Worm (Caenorhabditis elegans) whole organism, L1 larva: ENCODE results near the gene srd-32.

Experiments
- C04F5.9 ChIP-seq: sonication (generic microtip); optimal IDR thresholded peaks from 2 replicates; lab custom pipeline; 2016; ENCODE audit warnings: missing genetic modification characterization, missing compliant biosample characterization
- fkh-10 ChIP-seq: sonication (generic microtip); optimal IDR thresholded peaks from 2 replicates; lab custom pipeline; 2017; ENCODE audit warnings: missing biosample characterization, missing genetic modification reagents, missing genetic modification characterization
- lsy-2 ChIP-seq, 2 experiments: fragments of 150-350 bp; optimal IDR thresholded peaks; 2 replicates each; lab custom pipeline; 2014; ENCODE audit warnings: missing biosample characterization in 2 of 2, missing genetic modification characterization in 2 of 2

DNA sequence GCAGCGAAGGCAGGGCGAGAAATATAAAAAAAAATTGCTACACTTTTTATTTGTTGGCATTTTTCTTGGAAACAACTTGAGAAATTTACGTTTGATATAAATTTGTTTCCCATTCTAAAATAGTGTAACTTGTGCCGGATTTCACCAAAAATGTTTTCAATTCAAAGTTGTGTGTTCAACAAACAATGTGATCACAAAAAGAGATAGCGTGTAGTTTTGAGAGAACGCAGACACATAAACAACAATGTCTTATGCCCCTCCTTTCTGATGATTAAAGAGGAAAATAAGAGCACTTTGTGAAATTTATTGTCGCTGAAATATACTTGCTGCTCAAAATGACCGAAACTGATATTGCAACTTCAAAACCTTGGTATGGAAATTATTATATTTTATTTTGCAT, 18.0 kb upstream of the srd-32 start, which contains the start of gene abhd-5.1:
- TF ChIP-seq lsy-2 (tag; optimal IDR thresholded peaks at IDR 0.05; lab: Kevin White, UChicago) (no peak), C04F5.9 (tag; lab: Kevin White, UChicago) (no peak), fkh-10 (no peak)
